Worm (Caenorhabditis elegans): ENCODE measurements around the gene T16G1.13.

ce11 chrV:12963192-12963591 lies 13.5 kb downstream of the T16G1.13 start, which contains the start of gene hrg-9:
- no peak for TF ChIP-seq elt-3 (tag; optimal IDR thresholded peaks at IDR 0.05)
- TF ChIP-seq unc-62 (GFP tag; optimal IDR thresholded peaks at IDR 0.05): no peak
- no peak for TF ChIP-seq nhr-76 (tag; optimal IDR thresholded peaks at IDR 0.05)
- no peak for TF ChIP-seq unc-86 (tag; optimal IDR thresholded peaks at IDR 0.05)
- no peak for TF ChIP-seq nhr-12 (tag; optimal IDR thresholded peaks at IDR 0.05)
- TF ChIP-seq ceh-82 (tag; optimal IDR thresholded peaks at IDR 0.05): no peak
- no peak for TF ChIP-seq pqm-1 (tag; optimal IDR thresholded peaks at IDR 0.05)
- no peak for TF ChIP-seq lin-39 (tag; optimal IDR thresholded peaks at IDR 0.05)
- TF ChIP-seq fos-1 (tag; optimal IDR thresholded peaks at IDR 0.05): no peak
- no peak for TF ChIP-seq nhr-77 (tag; optimal IDR thresholded peaks at IDR 0.05)
- TF ChIP-seq mdl-1 (tag; optimal IDR thresholded peaks at IDR 0.05): no peak
- no peak for TF ChIP-seq nhr-237 (tag; optimal IDR thresholded peaks at IDR 0.05)
- TF ChIP-seq C04F5.9 (tag; optimal IDR thresholded peaks at IDR 0.05): no peak
